Fruit fly (Drosophila melanogaster) whole organism, embryonic: ENCODE data around the gene CG16813.

ENCODE experiments used
- Adf1 ChIP-seq: fragments of 200-800 bp; sonication (Bioruptor generic); IDR thresholded peaks from 2 replicates; pipeline ENCODE4 v1.3.6; 2022; ENCODE audit warnings: missing biosample characterization, missing genetic modification characterization
- Antp ChIP-seq: fragments of 200-800 bp; sonication (Bioruptor generic); optimal IDR thresholded peaks from 3 replicates; lab custom pipeline; 2016; ENCODE audit warnings: missing biosample characterization, missing genetic modification characterization
- Atf3 ChIP-seq: fragments of 200-800 bp; sonication (Bioruptor generic); optimal IDR thresholded peaks from 3 replicates; lab custom pipeline; 2016; ENCODE audit warnings: missing biosample characterization, missing genetic modification characterization
- BtbVII ChIP-seq: fragments of 200-800 bp; sonication (Bioruptor generic); optimal IDR thresholded peaks from 3 replicates; lab custom pipeline; 2017; ENCODE audit warnings: missing biosample characterization, mild to moderate bottlenecking, missing genetic modification characterization
- CG10979 ChIP-seq: fragments of 200-800 bp; sonication (Bioruptor generic); optimal IDR thresholded peaks from 2 replicates; lab custom pipeline; 2018; ENCODE audit warnings: missing biosample characterization, mild to moderate bottlenecking, missing genetic modification characterization, moderate library complexity
- CG12104 ChIP-seq: fragments of 200-800 bp; sonication (Bioruptor generic); optimal IDR thresholded peaks from 3 replicates; lab custom pipeline; 2016; ENCODE audit warnings: missing biosample characterization, missing genetic modification characterization
- CG14014 ChIP-seq: fragments of 200-800 bp; sonication (Bioruptor generic); IDR thresholded peaks from 2 replicates; pipeline ENCODE4 v1.3.6; 2022; ENCODE audit warnings: missing biosample characterization, missing genetic modification characterization
- CG14441 ChIP-seq: fragments of 200-800 bp; sonication (Bioruptor generic); IDR thresholded peaks from 2 replicates; pipeline ENCODE4 v1.3.6; 2022; ENCODE audit warnings: missing biosample characterization, missing genetic modification characterization
- CG14710 ChIP-seq: fragments of 200-800 bp; sonication (Bioruptor generic); optimal IDR thresholded peaks from 3 replicates; lab custom pipeline; 2019; ENCODE audit warnings: missing biosample characterization, mild to moderate bottlenecking, missing genetic modification characterization, moderate library complexity
- CG15479 ChIP-seq: fragments of 200-800 bp; sonication (Bioruptor generic); optimal IDR thresholded peaks from 3 replicates; lab custom pipeline; 2019; ENCODE audit warnings: missing biosample characterization, mild to moderate bottlenecking, missing genetic modification characterization, moderate library complexity
- CG1602 ChIP-seq: fragments of 200-800 bp; sonication (Bioruptor generic); optimal IDR thresholded peaks from 3 replicates; lab custom pipeline; 2016; ENCODE audit warnings: missing biosample characterization, missing genetic modification characterization
- CG17385 ChIP-seq: fragments of 200-800 bp; sonication (Bioruptor generic); optimal IDR thresholded peaks from 3 replicates; lab custom pipeline; 2018; ENCODE audit warnings: missing biosample characterization, mild to moderate bottlenecking, missing genetic modification characterization
- CG30020 ChIP-seq: fragments of 200-800 bp; optimal IDR thresholded peaks from 2 replicates; lab custom pipeline; 2019; ENCODE audit warnings: missing biosample characterization, mild to moderate bottlenecking, missing genetic modification characterization, moderate library complexity
- CG30403 ChIP-seq: fragments of 200-800 bp; sonication (Bioruptor generic); optimal IDR thresholded peaks from 3 replicates; lab custom pipeline; 2016; ENCODE audit warnings: missing biosample characterization, missing genetic modification characterization
- CG4328 ChIP-seq: fragments of 200-800 bp; sonication (Bioruptor generic); optimal IDR thresholded peaks from 3 replicates; lab custom pipeline; 2017; ENCODE audit warnings: missing biosample characterization, missing genetic modification reagents, missing genetic modification characterization
- CG4360 ChIP-seq: fragments of 200-800 bp; sonication (Bioruptor generic); IDR thresholded peaks from 2 replicates; pipeline ENCODE4 v1.3.6; 2022; ENCODE audit warnings: missing biosample characterization, missing genetic modification characterization
- CG9437 ChIP-seq: fragments of 200-800 bp; sonication (Bioruptor generic); optimal IDR thresholded peaks from 2 replicates; lab custom pipeline; 2018; ENCODE audit warnings: missing biosample characterization, mild to moderate bottlenecking, missing genetic modification characterization
- Doc3 ChIP-seq: fragments of 200-800 bp; sonication (Bioruptor generic); IDR thresholded peaks from 3 replicates; pipeline ENCODE4 v1.3.6; 2022; ENCODE audit warnings: missing biosample characterization, missing genetic modification characterization; ENCODE audit not compliant: partially characterized antibody
- Dp ChIP-seq: fragments of 200-800 bp; sonication (Bioruptor generic); optimal IDR thresholded peaks from 2 replicates; lab custom pipeline; 2018; ENCODE audit warnings: missing biosample characterization, mild to moderate bottlenecking, missing genetic modification characterization, moderate library complexity
- E2f1 ChIP-seq: fragments of 200-800 bp; sonication (Bioruptor generic); IDR thresholded peaks from 2 replicates; pipeline ENCODE4 v1.3.6; 2022; ENCODE audit warnings: missing biosample characterization, missing genetic modification characterization
- GATAe ChIP-seq: fragments of 200-800 bp; sonication (Bioruptor generic); conservative IDR thresholded peaks from 2 replicates; pipeline ENCODE4 v1.3.6; 2022; ENCODE audit warnings: missing biosample characterization, missing genetic modification characterization
- HmgD ChIP-seq: fragments of 200-800 bp; sonication (Bioruptor generic); optimal IDR thresholded peaks from 3 replicates; lab custom pipeline; 2016; ENCODE audit warnings: missing biosample characterization, missing genetic modification characterization
- Med ChIP-seq: fragments of 200-800 bp; sonication (Bioruptor generic); peaks from one replicate; lab custom pipeline; 2016; ENCODE audit warnings: missing biosample characterization, missing genetic modification characterization, mild to moderate bottlenecking, inconsistent platforms, moderate library complexity
- NC2α ChIP-seq: fragments of 200-800 bp; sonication (Bioruptor generic); optimal IDR thresholded peaks from 2 replicates; lab custom pipeline; 2016; ENCODE audit warnings: missing biosample characterization, missing genetic modification characterization
- Opbp ChIP-seq: fragments of 200-800 bp; sonication (Bioruptor generic); IDR thresholded peaks from 3 replicates; pipeline ENCODE4 v1.3.6; 2022; ENCODE audit warnings: missing biosample characterization, missing genetic modification characterization; ENCODE audit not compliant: partially characterized antibody
- Rfx ChIP-seq: fragments of 200-800 bp; sonication (Bioruptor generic); IDR thresholded peaks from 2 replicates; pipeline ENCODE4 v1.3.6; 2022; ENCODE audit warnings: missing biosample characterization, missing genetic modification characterization
- Scr ChIP-seq: fragments of 200-800 bp; sonication (Bioruptor generic); IDR thresholded peaks from 2 replicates; pipeline ENCODE4 v1.3.6; 2022; ENCODE audit warnings: missing biosample characterization, missing genetic modification characterization; ENCODE audit not compliant: partially characterized antibody
- Sox102F ChIP-seq: fragments of 200-800 bp; sonication (Bioruptor generic); optimal IDR thresholded peaks from 2 replicates; lab custom pipeline; 2018; ENCODE audit warnings: missing biosample characterization, mild to moderate bottlenecking, missing genetic modification characterization, moderate library complexity
- Ssrp ChIP-seq: fragments of 200-800 bp; sonication (Bioruptor generic); optimal IDR thresholded peaks from 2 replicates; lab custom pipeline; 2018; ENCODE audit warnings: missing biosample characterization, mild to moderate bottlenecking, missing genetic modification characterization, moderate library complexity
- Stat92E ChIP-seq, 3 experiments: fragments of >200 bp in 2 of 3; fragments of 200-800 bp in 1 of 3; sonication (Bioruptor generic) in 1 of 3; optimal IDR thresholded peaks; 2 replicates each; lab custom pipeline; 2017 to 2019; ENCODE audit warnings: missing biosample characterization in 3 of 3, missing genetic modification characterization in 3 of 3, mild to moderate bottlenecking in 1 of 3, moderate library complexity in 1 of 3
- Trl ChIP-seq, 3 experiments: fragments of >200 bp in 2 of 3; fragments of 200-800 bp in 1 of 3; sonication (Bioruptor generic) in 1 of 3; optimal IDR thresholded peaks; 2 replicates in 1 of 3; 3 replicates in 2 of 3; lab custom pipeline; 2016 to 2017; ENCODE audit warnings: missing biosample characterization in 1 of 3, missing genetic modification characterization in 1 of 3
- bsh ChIP-seq, 2 experiments: fragments of 200-800 bp; sonication (Bioruptor generic); optimal IDR thresholded peaks; 2 replicates each; lab custom pipeline; 2017 to 2018; ENCODE audit warnings: mild to moderate bottlenecking in 2 of 2, missing biosample characterization in 2 of 2, missing genetic modification characterization in 2 of 2, moderate library complexity in 1 of 2
- croc ChIP-seq: fragments of 200-800 bp; sonication (Bioruptor generic); conservative IDR thresholded peaks from 3 replicates; pipeline ENCODE4 v1.3.6; 2022; ENCODE audit warnings: missing biosample characterization, missing genetic modification characterization
- cwo ChIP-seq: fragments of 200-800 bp; sonication (Bioruptor generic); optimal IDR thresholded peaks from 3 replicates; lab custom pipeline; 2017; ENCODE audit warnings: missing biosample characterization, missing genetic modification characterization, mild to moderate bottlenecking, moderate library complexity, missing genetic modification reagents
- disco-r ChIP-seq: fragments of 200-800 bp; sonication (Bioruptor generic); optimal IDR thresholded peaks from 2 replicates; lab custom pipeline; 2016; ENCODE audit warnings: missing biosample characterization, missing genetic modification characterization
- dm ChIP-seq: fragments of 200-800 bp; sonication (Bioruptor generic); optimal IDR thresholded peaks from 3 replicates; lab custom pipeline; 2016; ENCODE audit warnings: missing biosample characterization, missing genetic modification characterization
- hbn ChIP-seq: fragments of 200-800 bp; sonication (Bioruptor generic); IDR thresholded peaks from 2 replicates; pipeline ENCODE4 v1.3.6; 2022; ENCODE audit warnings: missing biosample characterization, missing genetic modification characterization; ENCODE audit not compliant: partially characterized antibody
- hkb ChIP-seq, 2 experiments: fragments of 200-800 bp in 1 of 2; fragments of >200 bp in 1 of 2; sonication (Bioruptor generic) in 1 of 2; IDR thresholded peaks in 1 of 2; optimal IDR thresholded peaks in 1 of 2; 2 replicates each; pipeline versions ENCODE4 v1.3.6 to Lab custom; 2017 to 2022; ENCODE audit warnings: missing biosample characterization in 1 of 2, missing genetic modification characterization in 1 of 2
- inv ChIP-seq: fragments of 200-800 bp; sonication (Bioruptor generic); IDR thresholded peaks from 2 replicates; pipeline ENCODE4 v1.3.6; 2022; ENCODE audit warnings: missing biosample characterization, missing genetic modification characterization; ENCODE audit not compliant: partially characterized antibody
- phol ChIP-seq: fragments of 200-800 bp; sonication (Bioruptor generic); optimal IDR thresholded peaks from 3 replicates; lab custom pipeline; 2018; ENCODE audit warnings: missing biosample characterization, mild to moderate bottlenecking, missing genetic modification characterization, moderate library complexity
- ranshi ChIP-seq: fragments of 200-800 bp; sonication (Bioruptor generic); IDR thresholded peaks from 2 replicates; pipeline ENCODE4 v1.3.6; 2022; ENCODE audit warnings: missing biosample characterization, missing genetic modification characterization
- sens ChIP-seq: fragments of 200-800 bp; sonication (Bioruptor generic); peaks from one replicate; lab custom pipeline; 2016; ENCODE audit warnings: missing biosample characterization, missing genetic modification characterization
- sim ChIP-seq: fragments of 200-800 bp; sonication (Bioruptor generic); IDR thresholded peaks from 2 replicates; pipeline ENCODE4 v1.3.6; 2022; ENCODE audit warnings: missing biosample characterization, missing genetic modification characterization
- slbo ChIP-seq: fragments of 200-800 bp; sonication (Bioruptor generic); IDR thresholded peaks from 2 replicates; pipeline ENCODE4 v1.3.6; 2022; ENCODE audit warnings: missing biosample characterization, missing genetic modification characterization
- sna ChIP-seq: fragments of 200-800 bp; sonication (Bioruptor generic); IDR thresholded peaks from 2 replicates; pipeline ENCODE4 v1.3.6; 2022; ENCODE audit warnings: missing biosample characterization, missing genetic modification characterization; ENCODE audit not compliant: partially characterized antibody
- wek ChIP-seq: fragments of 200-800 bp; sonication (Bioruptor generic); optimal IDR thresholded peaks from 3 replicates; lab custom pipeline; 2018; ENCODE audit warnings: missing biosample characterization, mild to moderate bottlenecking, missing genetic modification characterization, moderate library complexity

Gene CG16813

dm6 chr2L:13203437-13204137 lies 23.7 kb upstream of the CG16813 start, which contains the start of gene Pect (continued):
- TF ChIP-seq bsh (GFP tag; optimal IDR thresholded peaks at IDR 0.05; lab: Kevin White, UChicago) (peak in 1 of 2 experiments; percentile 42), Rfx (GFP tag; lab: Robert Waterston, UW) (peak; percentile 27; the same call in 1 of the 2 replicates), CG4360 (GFP tag; lab: Robert Waterston, UW) (no peak), GATAe (GFP tag; lab: Robert Waterston, UW) (peak; percentile 56; the same call in 1 of the 2 replicates), cwo (GFP tag; lab: Kevin White, UChicago) (peak; percentile 57), phol (tag; lab: Kevin White, UChicago) (peak; percentile 63), Antp (GFP tag; lab: Kevin White, UChicago) (peak; percentile 24), inv (GFP tag; lab: Robert Waterston, UW) (peak; percentile 44; the same call in 1 of the 2 replicates), BtbVII (GFP tag; lab: Kevin White, UChicago) (peak; percentile 4), Ssrp (tag; lab: Kevin White, UChicago) (peak; percentile 46), CG1602 (GFP tag; lab: Kevin White, UChicago) (peak; percentile 43), Atf3 (GFP tag; lab: Kevin White, UChicago) (no peak), CG15479 (no peak), NC2α (GFP tag; lab: Kevin White, UChicago) (peak; percentile 8), HmgD (peak; percentile 34), CG12104 (peak; percentile 8), CG14014 (GFP tag; lab: Robert Waterston, UW) (peak; percentile 19; the same call in 1 of the 2 replicates), E2f1 (GFP tag; lab: Robert Waterston, UW) (peak; percentile 54; the same call in 1 of the 2 replicates), sim (GFP tag; lab: Robert Waterston, UW) (no peak), CG14710 (peak; percentile 69), hbn (GFP tag; lab: Robert Waterston, UW) (peak; percentile 54), Scr (GFP tag; lab: Robert Waterston, UW) (peak; percentile 63), Adf1 (GFP tag; lab: Robert Waterston, UW) (peak; percentile 29), Trl (optimal IDR thresholded peaks at IDR 0.05; lab: Kevin White, UChicago) (peak in 1 of 2 experiments; percentile 66), Trl (GFP tag; optimal IDR thresholded peaks at IDR 0.05; lab: Kevin White, UChicago) (no peak), CG10979 (tag; lab: Kevin White, UChicago) (no peak), CG9437 (GFP tag; lab: Kevin White, UChicago) (no peak), Opbp (GFP tag; lab: Robert Waterston, UW) (peak; percentile 63; the same call in 2 of the 3 replicates), CG14441 (no peak), Med (peak; percentile 79), Stat92E (GFP tag; optimal IDR thresholded peaks at IDR 0.05; lab: Kevin White, UChicago) (peak in 1 of 3 experiments; percentile 41), CG30403 (GFP tag; lab: Kevin White, UChicago) (peak; percentile 26), ranshi (GFP tag; lab: Robert Waterston, UW) (peak; percentile 42; the same call in 1 of the 2 replicates), Dp (peak; percentile 10), dm (GFP tag; lab: Kevin White, UChicago) (peak; percentile 64), CG17385 (GFP tag; lab: Kevin White, UChicago) (peak; percentile 5), CG30020 (peak; percentile 16), slbo (peak; percentile 73), sens (GFP tag; lab: Kevin White, UChicago) (peak; percentile 6), sna (GFP tag; lab: Robert Waterston, UW) (0 out of 2 replicates have a peak, but pooled peaks have one; percentile 35), wek (GFP tag; lab: Kevin White, UChicago) (peak; percentile 5), hkb (optimal IDR thresholded peaks at IDR 0.05; lab: Kevin White, UChicago) (no peak), hkb (GFP tag; IDR thresholded peaks at IDR 0.05; lab: Robert Waterston, UW) (0 out of 2 replicates have a peak, but pooled peaks have one; percentile 52), CG4328 (GFP tag; lab: Kevin White, UChicago) (no peak), disco-r (no peak), Sox102F (GFP tag; lab: Kevin White, UChicago) (no peak), Doc3 (GFP tag; lab: Robert Waterston, UW) (0 out of 3 replicates have a peak, but pooled peaks have one; percentile 36), croc (no peak)
